Worm (Caenorhabditis elegans) whole organism, L4 larva: ENCODE results near the gene tni-3.

Source experiments
- R02D3.7 ChIP-seq: fragments of 150-350 bp; sonication (generic microtip); optimal IDR thresholded peaks from 3 replicates; lab custom pipeline; 2014; ENCODE audit warnings: missing biosample characterization, missing genetic modification characterization
- ceh-44 ChIP-seq: fragments of 200-800 bp; sonication (Bioruptor generic); IDR thresholded peaks from 2 replicates; pipeline ENCODE4 v1.3.6; 2022; ENCODE audit warnings: missing genetic modification reagents, missing genetic modification characterization, missing compliant biosample characterization
- ces-1 ChIP-seq: fragments of 150-350 bp; sonication (generic microtip); optimal IDR thresholded peaks from 4 replicates; lab custom pipeline; 2014; ENCODE audit warnings: missing biosample characterization, missing genetic modification reagents, missing genetic modification characterization
- mdl-1 ChIP-seq, 2 experiments: fragments of 150-350 bp in 1 of 2; sonication (generic microtip) in 1 of 2; optimal IDR thresholded peaks; 2 replicates each; lab custom pipeline; 2014 to 2017; ENCODE audit warnings: missing biosample characterization in 2 of 2, missing genetic modification characterization in 2 of 2
- nhr-237 ChIP-seq: sonication (generic microtip); optimal IDR thresholded peaks from 2 replicates; lab custom pipeline; 2017; ENCODE audit warnings: missing biosample characterization, missing genetic modification characterization
- snpc-4 ChIP-seq: fragments of 150-350 bp; optimal IDR thresholded peaks from 2 replicates; lab custom pipeline; 2014; ENCODE audit warnings: missing biosample characterization, missing genetic modification characterization
- tag-97 ChIP-seq: fragments of 200-800 bp; sonication (Bioruptor generic); IDR thresholded peaks from 2 replicates; pipeline ENCODE4 v1.3.6; 2022; ENCODE audit warnings: missing genetic modification characterization, missing compliant biosample characterization

DNA sequence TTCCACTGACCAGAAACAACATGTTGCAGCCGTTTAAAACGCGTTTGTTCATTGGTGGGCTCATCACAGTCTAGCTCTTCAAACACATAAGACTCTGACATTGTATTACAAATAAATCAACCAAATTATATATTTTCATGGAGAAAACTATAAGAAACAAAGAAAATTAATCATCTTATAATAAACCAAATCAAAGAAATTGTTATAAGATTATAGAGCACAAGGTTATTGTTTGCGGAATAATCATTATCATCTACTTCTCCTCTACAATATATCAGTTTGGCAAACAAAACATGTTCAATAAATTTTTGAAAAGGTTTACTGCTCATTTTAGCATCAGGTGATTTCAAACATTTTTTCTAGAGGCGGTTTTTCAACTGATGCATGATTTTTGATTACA is 26.8 kb upstream of the tni-3 start, which contains the start of the genes clec-32 and clec-24:
- TF ChIP-seq ces-1 (GFP tag; lab: Kevin White, UChicago) (no peak), ceh-44 (GFP tag; lab: Robert Waterston, UW) (no peak), R02D3.7 (tag; lab: Kevin White, UChicago) (no peak), mdl-1 (tag; optimal IDR thresholded peaks at IDR 0.05; lab: Kevin White, UChicago) (no peak), nhr-237 (tag; lab: Kevin White, UChicago) (no peak), snpc-4 (tag; lab: Kevin White, UChicago) (no peak), tag-97 (GFP tag; lab: Robert Waterston, UW) (no peak)
